Worm (Caenorhabditis elegans): ENCODE data around the gene tgt-2.
A peak's percentile ranks its signal among the peaks of the same experiment; 100 is the strongest.
"Not testable (repeated sequence)": the region's sequence is repeated elsewhere in the genome, so short reads cannot be mapped to it uniquely, and the experiment has no call there.

Gene tgt-2

DNA sequence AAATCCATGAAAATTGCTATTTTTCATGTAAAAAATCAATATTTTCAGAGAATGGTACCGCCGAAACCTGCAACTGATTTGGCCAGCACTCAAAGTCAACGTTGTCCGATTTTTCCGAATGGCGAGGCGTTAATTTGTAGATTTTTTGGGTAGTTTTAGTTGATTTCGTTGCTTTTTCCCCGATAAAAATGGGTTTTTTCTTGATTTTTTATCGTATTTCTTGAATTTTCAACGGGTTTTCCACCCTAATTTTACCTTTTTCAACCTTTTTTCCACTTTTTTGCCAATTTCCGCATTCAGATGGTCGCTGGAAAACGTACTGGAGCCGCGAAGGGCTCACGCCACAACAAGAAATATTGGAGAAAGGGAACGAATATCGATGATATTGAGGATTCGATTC, 3.5 kb downstream of the tgt-2 start, which contains the start of gene Y39B6A.33:
TSS of gene Y39B6A.33 (plus strand) at position 301 of the 400 bp plus-strand sequence.
- TF ChIP-seq ztf-29 (GFP tag; IDR thresholded peaks at IDR 0.05): no peak
- no peak for TF ChIP-seq med-1 (GFP tag; optimal IDR thresholded peaks at IDR 0.05; ENCODE audit: insufficient read depth)
- no peak for TF ChIP-seq ref-1 (GFP tag; conservative IDR thresholded peaks at IDR 0.05)
- TF ChIP-seq cog-1 (tag; optimal IDR thresholded peaks at IDR 0.05): no peak
- no peak for TF ChIP-seq klf-2 (GFP tag; conservative IDR thresholded peaks at IDR 0.05)

DNA sequence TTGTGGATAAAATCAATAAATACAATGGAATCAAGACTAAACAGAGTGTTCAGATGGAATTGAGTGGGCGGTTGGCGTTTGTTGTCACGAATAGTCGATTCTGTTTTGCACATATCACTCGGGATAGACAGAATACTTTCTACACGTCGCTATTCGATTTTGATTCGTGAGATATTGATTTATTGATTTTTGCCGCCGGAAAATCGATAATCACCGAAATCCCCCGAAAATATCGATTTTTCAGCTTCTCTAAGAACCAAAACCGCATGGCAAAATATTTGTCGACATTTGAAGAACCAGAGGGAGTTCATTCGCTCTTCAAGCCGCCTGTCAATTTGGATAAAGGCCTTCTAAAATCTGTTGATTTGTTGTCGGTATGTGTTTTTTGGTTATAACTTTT, 12.3 kb downstream of the tgt-2 start:
- TF ChIP-seq klf-2 (GFP tag; conservative IDR thresholded peaks at IDR 0.05) (no peak), T22C8.4 (GFP tag; IDR thresholded peaks at IDR 0.05) (peak; percentile 77)

DNA sequence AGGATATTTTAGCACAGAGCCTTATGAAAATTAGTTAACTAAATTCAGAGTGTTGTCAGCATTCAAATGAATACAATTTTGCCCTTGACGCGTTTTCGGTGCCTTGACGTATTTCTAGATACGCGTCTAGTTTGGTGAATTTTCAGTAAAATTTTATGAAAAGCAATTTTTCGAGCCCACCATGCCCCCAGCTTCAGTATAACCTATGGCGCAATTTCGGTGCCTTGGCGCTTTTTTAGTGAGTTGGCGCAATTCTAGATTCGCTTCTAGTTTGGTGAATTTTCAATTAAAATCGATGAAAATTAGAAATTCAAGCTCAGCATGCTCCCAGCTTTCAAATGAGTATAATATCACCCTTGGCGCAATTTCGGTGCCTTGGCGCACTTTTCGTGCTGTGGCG, 15.1 kb downstream of the tgt-2 start:
- no peak for TF ChIP-seq ztf-29 (GFP tag; IDR thresholded peaks at IDR 0.05)
- TF ChIP-seq ref-1 (GFP tag; conservative IDR thresholded peaks at IDR 0.05): no peak
- no peak for TF ChIP-seq tab-1 (GFP tag; IDR thresholded peaks at IDR 0.05)
- no peak for TF ChIP-seq T22C8.4 (GFP tag; IDR thresholded peaks at IDR 0.05)
- no peak for TF ChIP-seq klf-2 (GFP tag; conservative IDR thresholded peaks at IDR 0.05)
- no peak for TF ChIP-seq cog-1 (tag; optimal IDR thresholded peaks at IDR 0.05)
- TF ChIP-seq ztf-23 (GFP tag; IDR thresholded peaks at IDR 0.05): no peak
- TF ChIP-seq flt-1 (GFP tag; IDR thresholded peaks at IDR 0.05): no peak
- no peak for TF ChIP-seq med-1 (GFP tag; optimal IDR thresholded peaks at IDR 0.05; ENCODE audit: insufficient read depth)

DNA sequence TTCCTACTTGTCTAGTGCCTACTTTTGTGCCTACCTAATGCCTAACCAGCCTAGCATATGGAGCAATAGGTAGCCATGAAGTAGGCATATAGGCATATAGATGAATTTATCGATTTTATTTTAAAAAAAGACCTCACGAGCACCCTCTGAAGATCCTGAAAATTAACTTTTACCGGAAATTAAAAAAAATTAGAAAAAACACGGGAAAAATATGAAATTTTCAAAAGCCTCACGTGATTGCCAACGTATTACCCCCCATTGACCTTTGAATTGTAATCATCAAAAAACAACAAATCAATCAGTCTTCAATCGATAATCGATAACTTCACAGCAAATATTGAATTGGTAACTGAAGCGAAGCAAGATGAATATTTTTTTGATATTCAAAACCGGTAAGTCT, 16.1 kb downstream of the tgt-2 start, which contains the start of gene Y39B6A.30:
TSS of gene Y39B6A.30 (plus strand) at position 301 of the 400 bp plus-strand sequence.
- not testable (repeated sequence) for TF ChIP-seq flt-1 (GFP tag; IDR thresholded peaks at IDR 0.05); cog-1 (tag; optimal IDR thresholded peaks at IDR 0.05); ztf-29 (GFP tag; IDR thresholded peaks at IDR 0.05)

DNA sequence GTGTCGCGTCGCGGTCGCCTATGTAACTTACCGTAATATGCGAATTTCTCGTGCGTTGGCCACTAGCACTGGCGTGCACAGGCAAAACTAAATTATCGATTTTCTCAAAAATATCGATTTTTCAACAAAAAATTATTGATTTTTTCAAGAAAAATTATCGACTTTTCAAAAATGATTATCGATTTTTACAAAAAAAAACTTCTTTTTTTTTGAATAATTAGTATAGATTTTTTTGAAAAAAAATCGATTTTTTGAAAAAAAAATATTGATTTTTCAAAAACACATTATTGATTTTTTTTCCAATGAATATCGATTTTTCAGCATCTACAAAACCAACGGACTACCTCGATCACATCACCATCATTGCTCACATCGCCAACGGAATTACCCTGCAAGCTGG, 16.8 kb downstream of the tgt-2 start:
- TF ChIP-seq T22C8.4 (GFP tag; IDR thresholded peaks at IDR 0.05): peak; percentile 79

DNA sequence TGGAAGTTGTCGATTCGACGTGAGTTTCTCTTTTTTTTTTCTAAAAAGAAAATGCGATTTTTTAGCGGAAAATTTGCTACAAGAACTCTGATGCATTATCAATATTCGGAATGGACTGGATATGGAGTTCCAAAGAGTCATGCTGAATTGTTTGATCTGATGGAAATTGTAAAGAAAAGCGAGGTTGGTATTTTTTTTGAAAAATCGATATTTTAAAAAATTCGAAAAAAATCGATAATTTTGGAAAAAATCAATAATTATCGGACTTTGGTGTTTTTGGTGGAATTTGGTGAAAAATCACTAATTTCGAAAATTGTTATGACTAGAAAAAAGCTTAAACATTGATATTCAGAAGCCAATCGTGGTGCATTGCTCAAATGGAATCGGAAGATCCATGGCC, 21.1 kb downstream of the tgt-2 start:
- TF ChIP-seq T22C8.4 (GFP tag; IDR thresholded peaks at IDR 0.05): peak; percentile 85
- TF ChIP-seq ref-1 (GFP tag; conservative IDR thresholded peaks at IDR 0.05): no peak
- no peak for TF ChIP-seq tab-1 (GFP tag; IDR thresholded peaks at IDR 0.05)
- no peak for TF ChIP-seq klf-2 (GFP tag; conservative IDR thresholded peaks at IDR 0.05)

DNA sequence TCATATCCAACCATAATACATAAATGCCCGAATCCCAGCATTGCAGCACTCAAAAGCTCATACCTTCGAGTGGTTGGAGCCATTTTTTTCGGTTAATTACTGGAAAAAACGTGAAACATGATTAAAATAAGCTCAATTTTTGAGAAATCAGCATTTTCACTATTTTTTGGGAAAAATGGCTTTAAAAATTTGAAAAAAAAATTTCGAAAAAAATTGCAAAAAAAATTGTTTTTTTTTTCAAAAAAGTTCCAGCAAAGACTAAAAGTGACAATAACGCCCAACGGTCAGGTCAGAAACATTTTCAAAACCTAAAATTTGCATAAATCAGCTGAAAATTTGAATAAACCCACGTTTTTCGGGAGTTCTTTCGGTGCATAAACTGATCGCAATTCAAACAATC, 26.5 kb downstream of the tgt-2 start, which contains the start of gene Y39B6A.29:
TSS of gene Y39B6A.29 (minus strand) at position 101 of the 400 bp plus-strand sequence.
- TF ChIP-seq cog-1 (tag; optimal IDR thresholded peaks at IDR 0.05) (no peak), klf-2 (GFP tag; conservative IDR thresholded peaks at IDR 0.05) (no peak), T22C8.4 (GFP tag; IDR thresholded peaks at IDR 0.05) (no peak), flt-1 (GFP tag; IDR thresholded peaks at IDR 0.05) (no peak)

DNA sequence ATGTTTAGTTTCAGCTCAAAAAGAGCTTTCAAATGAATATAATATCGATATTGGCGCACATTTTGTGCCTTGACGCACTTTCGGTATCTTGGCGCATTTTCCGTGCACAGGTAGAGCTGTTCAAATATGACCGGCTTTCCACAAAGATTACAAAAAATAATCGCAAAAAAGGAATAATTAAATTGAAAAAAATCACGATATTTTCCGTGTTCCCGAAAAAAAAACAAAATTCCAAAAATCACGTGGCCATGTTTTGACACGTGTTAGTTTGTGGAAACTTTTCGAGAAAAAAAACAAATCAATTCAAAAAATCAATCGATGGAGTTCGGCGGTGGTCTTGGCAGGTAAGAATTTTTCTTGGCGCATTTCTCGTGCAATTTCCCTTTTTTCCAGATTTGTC, 28.0 kb downstream of the tgt-2 start, which contains the start of gene Y39B6A.25:
TSS of gene Y39B6A.25 (plus strand) at position 301 of the 400 bp plus-strand sequence.
- no peak for TF ChIP-seq klf-2 (GFP tag; conservative IDR thresholded peaks at IDR 0.05)
- no peak for TF ChIP-seq T22C8.4 (GFP tag; IDR thresholded peaks at IDR 0.05)
- no peak for TF ChIP-seq ref-1 (GFP tag; conservative IDR thresholded peaks at IDR 0.05)
- TF ChIP-seq ztf-23 (GFP tag; IDR thresholded peaks at IDR 0.05): no peak
- no peak for TF ChIP-seq tab-1 (GFP tag; IDR thresholded peaks at IDR 0.05)
- no peak for TF ChIP-seq ztf-29 (GFP tag; IDR thresholded peaks at IDR 0.05)
- TF ChIP-seq cog-1 (tag; optimal IDR thresholded peaks at IDR 0.05): no peak
- TF ChIP-seq med-1 (GFP tag; optimal IDR thresholded peaks at IDR 0.05; ENCODE audit: insufficient read depth): no peak
- TF ChIP-seq flt-1 (GFP tag; IDR thresholded peaks at IDR 0.05): no peak

DNA sequence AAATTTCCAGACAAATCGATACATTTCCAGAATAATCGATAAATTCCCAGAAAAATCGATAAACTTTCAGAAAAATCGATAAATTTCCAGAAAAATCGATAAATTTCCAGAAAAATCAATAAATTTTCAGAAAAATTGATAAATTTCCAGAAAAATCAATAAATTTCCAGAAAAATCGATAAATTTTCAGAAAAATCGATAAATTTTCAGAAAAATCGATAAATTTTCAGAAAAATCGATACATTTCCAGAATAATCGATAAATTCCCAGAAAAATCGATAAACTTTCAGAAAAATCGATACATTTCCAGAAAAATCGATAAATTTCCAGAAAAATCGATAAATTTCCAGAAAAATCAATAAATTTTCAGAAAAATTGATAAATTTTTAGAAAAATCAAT, 28.6 kb downstream of the tgt-2 start:
- peak; percentile 82 for TF ChIP-seq T22C8.4 (GFP tag; IDR thresholded peaks at IDR 0.05)

DNA sequence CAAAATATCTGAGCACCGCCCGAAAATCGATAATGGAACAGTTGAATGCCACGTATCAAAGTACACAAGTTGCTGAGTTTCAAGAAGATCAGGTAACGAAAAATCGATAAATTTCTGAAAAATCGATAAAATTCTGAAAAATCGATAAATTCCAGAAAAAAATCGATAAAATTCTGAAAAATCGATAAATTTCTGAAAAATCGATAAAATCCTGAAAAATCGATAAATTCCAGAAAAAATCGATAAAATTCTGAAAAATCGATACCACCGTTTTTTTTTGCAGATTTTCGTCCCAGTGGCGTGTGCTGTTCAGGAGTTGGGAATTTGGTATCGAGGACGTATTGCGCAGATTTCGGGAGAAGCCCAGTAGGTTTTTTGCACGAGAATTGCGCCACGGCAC, 29.2 kb downstream of the tgt-2 start:
- no peak for TF ChIP-seq med-1 (GFP tag; optimal IDR thresholded peaks at IDR 0.05; ENCODE audit: insufficient read depth)
- TF ChIP-seq T22C8.4 (GFP tag; IDR thresholded peaks at IDR 0.05): peak; percentile 91

DNA sequence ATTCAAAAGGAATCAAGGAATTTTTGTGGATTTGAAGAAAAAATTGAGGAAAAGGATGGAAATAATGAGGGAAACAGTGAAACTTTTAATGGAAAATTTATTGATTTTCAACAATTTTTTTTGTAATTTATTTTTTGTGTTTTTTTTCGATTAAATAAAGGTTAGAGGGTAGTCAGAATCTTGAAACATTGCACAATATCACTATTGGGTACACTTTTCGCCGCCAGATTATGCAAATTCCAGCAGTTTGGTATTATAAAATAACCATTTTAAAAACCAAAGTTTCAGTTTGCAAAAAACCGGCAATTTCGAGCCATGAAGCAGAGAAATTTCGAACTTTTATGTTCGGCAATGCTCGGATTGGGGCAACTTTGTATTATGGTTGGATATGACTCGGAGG, 33.3 kb downstream of the tgt-2 start, which contains the start of gene Y39B6A.27:
TSS of gene Y39B6A.27 (plus strand) at position 301 of the 400 bp plus-strand sequence.
- TF ChIP-seq ztf-23 (GFP tag; IDR thresholded peaks at IDR 0.05): no peak
- no peak for TF ChIP-seq ztf-29 (GFP tag; IDR thresholded peaks at IDR 0.05)
- TF ChIP-seq tab-1 (GFP tag; IDR thresholded peaks at IDR 0.05): no peak

DNA sequence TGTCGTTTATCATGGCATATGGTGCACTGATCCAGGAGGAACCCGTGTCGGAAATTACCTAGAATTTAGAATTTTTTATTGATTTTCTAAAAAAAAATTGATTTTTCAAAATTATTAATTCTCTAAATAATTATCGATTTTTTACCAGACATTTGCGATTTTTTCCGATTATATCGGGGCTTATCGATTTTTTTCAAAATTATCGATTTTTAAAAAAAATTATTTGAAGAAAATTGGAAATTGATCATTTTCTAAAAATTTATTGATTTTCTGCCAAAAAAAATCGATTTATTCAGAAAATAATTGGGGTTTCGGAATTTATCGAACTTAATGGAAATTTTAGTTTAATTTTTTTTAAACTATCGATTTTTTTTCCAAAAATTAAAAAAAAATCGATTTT, 37.9 kb downstream of the tgt-2 start:
- TF ChIP-seq T22C8.4 (GFP tag; IDR thresholded peaks at IDR 0.05) (peak; percentile 74), med-1 (GFP tag; optimal IDR thresholded peaks at IDR 0.05; ENCODE audit: insufficient read depth) (no peak), ztf-23 (GFP tag; IDR thresholded peaks at IDR 0.05) (no peak), ref-1 (GFP tag; conservative IDR thresholded peaks at IDR 0.05) (no peak), klf-2 (GFP tag; conservative IDR thresholded peaks at IDR 0.05) (no peak), flt-1 (GFP tag; IDR thresholded peaks at IDR 0.05) (no peak), ztf-29 (GFP tag; IDR thresholded peaks at IDR 0.05) (no peak)
